Worm (Caenorhabditis elegans) whole organism, L4 larva: ENCODE results near the gene arrd-24.

Experiments
- F10B5.3 ChIP-seq: sonication (generic microtip); optimal IDR thresholded peaks from 2 replicates; lab custom pipeline; 2016; ENCODE audit warnings: mild to moderate bottlenecking, missing genetic modification characterization, missing compliant biosample characterization
- F26F4.8 ChIP-seq: fragments of 200-800 bp; sonication (Bioruptor generic); conservative IDR thresholded peaks from 2 replicates; pipeline ENCODE4 v1.3.6; 2022; ENCODE audit warnings: missing genetic modification characterization, missing compliant biosample characterization
- F44E2.7 ChIP-seq: fragments of 200-800 bp; sonication (Bioruptor generic); IDR thresholded peaks from 2 replicates; pipeline ENCODE4 v2.1.2; 2022; ENCODE audit warnings: missing genetic modification characterization, missing compliant biosample characterization
- T26A8.4 ChIP-seq: fragments of 200-800 bp; sonication (Bioruptor generic); IDR thresholded peaks from 2 replicates; pipeline ENCODE4 v1.3.6; 2022; ENCODE audit warnings: missing genetic modification characterization, missing compliant biosample characterization
- Y105C5A.15 ChIP-seq: fragments of 200-800 bp; sonication (Bioruptor generic); IDR thresholded peaks from 2 replicates; pipeline ENCODE4 v1.3.6; 2022; ENCODE audit warnings: missing genetic modification characterization, missing compliant biosample characterization
- Y48G9A.11 ChIP-seq: fragments of 200-800 bp; sonication (Bioruptor generic); IDR thresholded peaks from 2 replicates; pipeline ENCODE4 v1.3.6; 2022; ENCODE audit warnings: missing genetic modification reagents, missing genetic modification characterization, missing compliant biosample characterization
- aly-2 ChIP-seq: sonication (generic microtip); optimal IDR thresholded peaks from 2 replicates; lab custom pipeline; 2018; ENCODE audit warnings: missing biosample characterization, missing genetic modification characterization
- attf-4 ChIP-seq: sonication (generic microtip); optimal IDR thresholded peaks from 3 replicates; lab custom pipeline; 2017; ENCODE audit warnings: missing biosample characterization, missing genetic modification characterization
- ceh-20 ChIP-seq: fragments of 200-800 bp; sonication (Bioruptor generic); IDR thresholded peaks from 2 replicates; pipeline ENCODE4 v1.3.6; 2022; ENCODE audit warnings: missing genetic modification reagents, missing genetic modification characterization, missing compliant biosample characterization
- ceh-28 ChIP-seq: fragments of 150-350 bp; optimal IDR thresholded peaks from 2 replicates; lab custom pipeline; 2014; ENCODE audit warnings: missing biosample characterization, missing genetic modification reagents, missing genetic modification characterization
- ceh-44 ChIP-seq: fragments of 200-800 bp; sonication (Bioruptor generic); IDR thresholded peaks from 2 replicates; pipeline ENCODE4 v1.3.6; 2022; ENCODE audit warnings: missing genetic modification reagents, missing genetic modification characterization, missing compliant biosample characterization
- ceh-82 ChIP-seq: sonication (generic microtip); optimal IDR thresholded peaks from 2 replicates; lab custom pipeline; 2017; ENCODE audit warnings: missing biosample characterization, missing genetic modification characterization
- ctbp-1 ChIP-seq: fragments of 200-800 bp; sonication (Bioruptor generic); IDR thresholded peaks from 2 replicates; pipeline ENCODE4 v1.3.6; 2022; ENCODE audit warnings: missing genetic modification reagents, missing genetic modification characterization, missing compliant biosample characterization
- daf-12 ChIP-seq: fragments of 150-350 bp; optimal IDR thresholded peaks from 2 replicates; lab custom pipeline; 2014; ENCODE audit warnings: missing biosample characterization, missing genetic modification reagents, missing genetic modification characterization
- daf-19 ChIP-seq: fragments of 200-800 bp; sonication (Bioruptor generic); conservative IDR thresholded peaks from 2 replicates; pipeline ENCODE4 v1.3.6; 2022; ENCODE audit warnings: missing genetic modification characterization, missing compliant biosample characterization
- dpl-1 ChIP-seq: fragments of 150-350 bp; optimal IDR thresholded peaks from 2 replicates; lab custom pipeline; 2014; ENCODE audit warnings: missing biosample characterization, missing genetic modification reagents, missing genetic modification characterization
- duxl-1 ChIP-seq: sonication (generic microtip); optimal IDR thresholded peaks from 2 replicates; lab custom pipeline; 2016; ENCODE audit warnings: mild to moderate bottlenecking, missing genetic modification characterization, moderate library complexity, missing compliant biosample characterization; ENCODE audit not compliant: poor library complexity
- dve-1 ChIP-seq: sonication (generic microtip); optimal IDR thresholded peaks from 2 replicates; lab custom pipeline; 2017; ENCODE audit warnings: antibody characterized with exemption, mild to moderate bottlenecking, missing genetic modification characterization, missing compliant biosample characterization; ENCODE audit not compliant: insufficient read depth
- egl-27 ChIP-seq: sonication (generic microtip); optimal IDR thresholded peaks from 3 replicates; lab custom pipeline; 2017; ENCODE audit warnings: missing biosample characterization, missing genetic modification reagents, missing genetic modification characterization
- fos-1 ChIP-seq: fragments of 150-350 bp; optimal IDR thresholded peaks from 2 replicates; lab custom pipeline; 2014; ENCODE audit warnings: missing biosample characterization, missing genetic modification characterization
- hlh-11 ChIP-seq: fragments of 200-800 bp; sonication (Bioruptor generic); optimal IDR thresholded peaks from 2 replicates; lab custom pipeline; 2018; ENCODE audit warnings: mild to moderate bottlenecking, missing genetic modification characterization, missing compliant biosample characterization
- hmg-1.1 ChIP-seq: fragments of 200-800 bp; sonication (Bioruptor generic); IDR thresholded peaks from 2 replicates; pipeline ENCODE4 v1.3.6; 2022; ENCODE audit warnings: missing genetic modification reagents, missing genetic modification characterization, missing compliant biosample characterization
- lim-7 ChIP-seq: fragments of 200-800 bp; sonication (Bioruptor generic); IDR thresholded peaks from 2 replicates; pipeline ENCODE4 v1.3.6; 2022; ENCODE audit warnings: missing genetic modification characterization, missing compliant biosample characterization
- lin-1 ChIP-seq: fragments of 200-800 bp; sonication (Bioruptor generic); IDR thresholded peaks from 2 replicates; pipeline ENCODE4 v1.3.6; 2022; ENCODE audit warnings: missing genetic modification reagents, missing genetic modification characterization, missing compliant biosample characterization
- lin-13 ChIP-seq: fragments of 150-350 bp; optimal IDR thresholded peaks from 2 replicates; lab custom pipeline; 2014; ENCODE audit warnings: missing biosample characterization, missing genetic modification reagents, missing genetic modification characterization
- lin-15B ChIP-seq: fragments of 150-350 bp; sonication (generic microtip); optimal IDR thresholded peaks from 3 replicates; lab custom pipeline; 2014; ENCODE audit warnings: missing biosample characterization, missing genetic modification characterization
- lin-38 ChIP-seq: fragments of 200-800 bp; sonication (Bioruptor generic); IDR thresholded peaks from 2 replicates; pipeline ENCODE4 v1.3.6; 2022; ENCODE audit warnings: missing genetic modification reagents, missing genetic modification characterization, missing compliant biosample characterization
- lir-3 ChIP-seq: sonication (generic microtip); optimal IDR thresholded peaks from 2 replicates; lab custom pipeline; 2016; ENCODE audit warnings: mild to moderate bottlenecking, missing genetic modification characterization, missing compliant biosample characterization
- lsy-2 ChIP-seq, 2 experiments: fragments of 150-350 bp in 1 of 2; sonication (generic microtip) in 1 of 2; optimal IDR thresholded peaks; 2 replicates each; lab custom pipeline; 2014 to 2017; ENCODE audit warnings: missing biosample characterization in 2 of 2, missing genetic modification characterization in 2 of 2
- mxl-2 ChIP-seq: fragments of 200-800 bp; sonication (Bioruptor generic); conservative IDR thresholded peaks from 2 replicates; pipeline ENCODE4 v1.3.6; 2022; ENCODE audit warnings: missing genetic modification reagents, missing genetic modification characterization, missing compliant biosample characterization
- mxl-3 ChIP-seq: fragments of 200-800 bp; sonication (Bioruptor generic); optimal IDR thresholded peaks from 2 replicates; lab custom pipeline; 2018; ENCODE audit warnings: mild to moderate bottlenecking, missing genetic modification characterization, missing compliant biosample characterization
- nhr-10 ChIP-seq: fragments of 150-350 bp; optimal IDR thresholded peaks from 2 replicates; lab custom pipeline; 2014; ENCODE audit warnings: missing biosample characterization, missing genetic modification characterization
- nhr-102 ChIP-seq: sonication (generic microtip); optimal IDR thresholded peaks from 2 replicates; lab custom pipeline; 2016; ENCODE audit warnings: mild to moderate bottlenecking, missing genetic modification characterization, moderate library complexity, missing compliant biosample characterization
- nhr-11 ChIP-seq: fragments of 150-350 bp; optimal IDR thresholded peaks from 2 replicates; lab custom pipeline; 2014; ENCODE audit warnings: missing biosample characterization, missing genetic modification characterization
- nhr-28 ChIP-seq: fragments of 150-350 bp; optimal IDR thresholded peaks from 2 replicates; lab custom pipeline; 2014; ENCODE audit warnings: missing biosample characterization, missing genetic modification characterization
- nhr-41 ChIP-seq: fragments of 200-800 bp; sonication (Bioruptor generic); IDR thresholded peaks from 2 replicates; pipeline ENCODE4 v1.3.6; 2022; ENCODE audit warnings: missing genetic modification reagents, missing genetic modification characterization, missing compliant biosample characterization
- nhr-42 ChIP-seq: fragments of 200-800 bp; sonication (Bioruptor generic); IDR thresholded peaks from 2 replicates; pipeline ENCODE4 v1.3.6; 2022; ENCODE audit warnings: missing genetic modification characterization, missing compliant biosample characterization
- nhr-6 ChIP-seq: fragments of 150-350 bp; optimal IDR thresholded peaks from 2 replicates; lab custom pipeline; 2014; ENCODE audit warnings: missing biosample characterization, missing genetic modification characterization
- nhr-77 ChIP-seq: fragments of 150-350 bp; optimal IDR thresholded peaks from 2 replicates; lab custom pipeline; 2014; ENCODE audit warnings: missing biosample characterization, missing genetic modification characterization
- pqm-1 ChIP-seq: sonication (generic microtip); optimal IDR thresholded peaks from 2 replicates; lab custom pipeline; 2017; ENCODE audit warnings: missing biosample characterization, missing genetic modification characterization
- saeg-2 ChIP-seq: fragments of 200-800 bp; sonication (Bioruptor generic); IDR thresholded peaks from 2 replicates; pipeline ENCODE4 v1.3.6; 2022; ENCODE audit warnings: missing genetic modification reagents, missing genetic modification characterization, missing compliant biosample characterization
- set-16 ChIP-seq: fragments of 200-800 bp; sonication (Bioruptor generic); IDR thresholded peaks from 2 replicates; pipeline ENCODE4 v1.3.6; 2022; ENCODE audit warnings: missing genetic modification reagents, missing genetic modification characterization, missing compliant biosample characterization
- snpc-1.2 ChIP-seq: fragments of 200-800 bp; sonication (Bioruptor generic); IDR thresholded peaks from 2 replicates; pipeline ENCODE4 v1.3.6; 2022; ENCODE audit warnings: missing genetic modification reagents, missing genetic modification characterization, missing compliant biosample characterization
- snpc-4 ChIP-seq: fragments of 150-350 bp; optimal IDR thresholded peaks from 2 replicates; lab custom pipeline; 2014; ENCODE audit warnings: missing biosample characterization, missing genetic modification characterization
- tag-97 ChIP-seq: fragments of 200-800 bp; sonication (Bioruptor generic); IDR thresholded peaks from 2 replicates; pipeline ENCODE4 v1.3.6; 2022; ENCODE audit warnings: missing genetic modification characterization, missing compliant biosample characterization
- tra-1 ChIP-seq: fragments of 200-800 bp; sonication (Bioruptor generic); IDR thresholded peaks from 2 replicates; pipeline ENCODE4 v1.3.6; 2022; ENCODE audit warnings: missing genetic modification reagents, missing genetic modification characterization, missing compliant biosample characterization
- vab-7 ChIP-seq: fragments of 200-800 bp; sonication (Bioruptor generic); IDR thresholded peaks from 2 replicates; pipeline ENCODE4 v1.3.6; 2022; ENCODE audit warnings: missing genetic modification reagents, missing genetic modification characterization, missing compliant biosample characterization
- zag-1 ChIP-seq: fragments of 150-350 bp; optimal IDR thresholded peaks from 2 replicates; lab custom pipeline; 2014; ENCODE audit warnings: missing biosample characterization, missing genetic modification characterization
- zfp-3 ChIP-seq: fragments of 200-800 bp; sonication (Bioruptor generic); conservative IDR thresholded peaks from 2 replicates; pipeline ENCODE4 v1.3.6; 2022; ENCODE audit warnings: missing genetic modification reagents, missing genetic modification characterization, missing compliant biosample characterization
- zip-11 ChIP-seq: fragments of 200-800 bp; sonication (Bioruptor generic); IDR thresholded peaks from 2 replicates; pipeline ENCODE4 v1.3.6; 2022; ENCODE audit warnings: missing genetic modification characterization, missing compliant biosample characterization
- zip-2 ChIP-seq: fragments of 150-350 bp; optimal IDR thresholded peaks from 2 replicates; lab custom pipeline; 2014; ENCODE audit warnings: missing biosample characterization, missing genetic modification characterization
- ztf-11 ChIP-seq: fragments of 150-350 bp; optimal IDR thresholded peaks from 2 replicates; lab custom pipeline; 2014; ENCODE audit warnings: missing biosample characterization, missing genetic modification characterization
- ztf-7 ChIP-seq: fragments of 150-350 bp; optimal IDR thresholded peaks from 2 replicates; lab custom pipeline; 2014; ENCODE audit warnings: missing biosample characterization, missing genetic modification characterization

The arrd-24 gene

DNA sequence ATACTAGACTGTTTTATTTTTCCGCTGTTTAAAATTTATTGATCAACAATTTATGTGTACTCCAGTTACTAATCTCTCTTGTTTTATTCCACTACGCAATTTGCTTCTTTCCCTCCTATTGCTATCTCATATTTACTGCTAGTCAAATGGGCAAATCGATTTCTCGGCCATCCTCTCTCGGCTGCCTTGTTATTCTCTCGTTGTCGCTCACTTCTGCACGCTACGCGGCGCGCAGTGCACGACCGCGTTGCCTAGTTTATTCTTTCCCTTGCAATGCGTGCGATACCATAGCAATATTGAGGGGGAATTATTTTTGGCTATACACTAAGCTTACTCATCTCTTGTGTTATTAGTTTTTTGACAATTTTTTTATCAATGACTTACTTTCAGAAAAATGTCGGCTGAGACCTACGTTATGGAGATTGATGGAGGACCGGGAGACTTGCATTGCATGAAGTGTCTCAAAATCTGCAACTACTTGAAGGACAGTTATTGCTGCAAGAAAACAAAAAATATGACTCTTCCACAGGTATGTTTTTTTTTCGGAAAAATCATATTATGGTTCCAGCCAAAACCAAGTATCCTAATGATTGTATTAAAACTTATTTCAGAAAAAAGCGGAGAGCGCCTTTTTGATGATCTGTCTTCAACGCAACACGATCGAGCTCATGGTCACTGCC lies 2.7 kb downstream of the arrd-24 start, which contains the start of gene F48F7.6 (continued):
- TF ChIP-seq nhr-10 (tag; lab: Kevin White, UChicago) (no peak), lin-1 (GFP tag; lab: Robert Waterston, UW) (no peak), nhr-41 (no peak), egl-27 (tag; lab: Kevin White, UChicago) (no peak), ctbp-1 (no peak), ceh-44 (no peak), daf-12 (tag; lab: Kevin White, UChicago) (no peak), F26F4.8 (GFP tag; lab: Robert Waterston, UW) (no peak), lim-7 (GFP tag; lab: Robert Waterston, UW) (no peak), tra-1 (GFP tag; lab: Robert Waterston, UW) (no peak), lir-3 (tag; lab: Kevin White, UChicago) (no peak), snpc-1.2 (GFP tag; lab: Robert Waterston, UW) (no peak), lin-38 (GFP tag; lab: Robert Waterston, UW) (no peak), dpl-1 (GFP tag; lab: Kevin White, UChicago) (no peak), hmg-1.1 (peak; percentile 62), saeg-2 (GFP tag; lab: Robert Waterston, UW) (no peak), nhr-102 (tag; lab: Kevin White, UChicago) (no peak), Y48G9A.11 (GFP tag; lab: Robert Waterston, UW) (no peak), lsy-2 (tag; optimal IDR thresholded peaks at IDR 0.05; lab: Kevin White, UChicago) (peak in 1 of 2 experiments; percentile 48), vab-7 (GFP tag; lab: Robert Waterston, UW) (no peak), attf-4 (tag; lab: Kevin White, UChicago) (no peak), ztf-11 (tag; lab: Kevin White, UChicago) (no peak), duxl-1 (tag; lab: Kevin White, UChicago) (no peak), aly-2 (no peak), snpc-4 (no peak), ceh-28 (tag; lab: Kevin White, UChicago) (peak; percentile 18), lin-13 (GFP tag; lab: Kevin White, UChicago) (no peak), F10B5.3 (tag; lab: Kevin White, UChicago) (no peak), zfp-3 (no peak), fos-1 (tag; lab: Kevin White, UChicago) (no peak), lin-15B (no peak), F44E2.7 (GFP tag; lab: Robert Waterston, UW) (no peak), mxl-2 (GFP tag; lab: Robert Waterston, UW) (no peak), T26A8.4 (no peak), set-16 (no peak), nhr-42 (GFP tag; lab: Robert Waterston, UW) (no peak), ztf-7 (no peak), zip-11 (GFP tag; lab: Robert Waterston, UW) (no peak), ceh-82 (tag; lab: Kevin White, UChicago) (no peak), daf-19 (GFP tag; lab: Robert Waterston, UW) (no peak), pqm-1 (tag; lab: Kevin White, UChicago) (no peak), dve-1 (tag; lab: Kevin White, UChicago) (peak; percentile 39), nhr-28 (tag; lab: Kevin White, UChicago) (peak; percentile 23), Y105C5A.15 (GFP tag; lab: Robert Waterston, UW) (no peak), hlh-11 (tag; lab: Kevin White, UChicago) (peak; percentile 40), zag-1 (tag; lab: Kevin White, UChicago) (no peak), tag-97 (GFP tag; lab: Robert Waterston, UW) (no peak), nhr-77 (no peak), zip-2 (no peak), ceh-20 (GFP tag; lab: Robert Waterston, UW) (no peak), nhr-11 (tag; lab: Kevin White, UChicago) (no peak), mxl-3 (peak; percentile 33), nhr-6 (tag; lab: Kevin White, UChicago) (peak; percentile 34)
